Worm (Caenorhabditis elegans) whole organism, L2 larva: Measurements from ENCODE around the gene smg-3.

Experiments
- F13H6.1 ChIP-seq: sonication (generic microtip); optimal IDR thresholded peaks from 2 replicates; lab custom pipeline; 2016; ENCODE audit warnings: missing genetic modification characterization, missing compliant biosample characterization
- fos-1 ChIP-seq: fragments of 150-350 bp; optimal IDR thresholded peaks from 2 replicates; lab custom pipeline; 2014; ENCODE audit warnings: missing biosample characterization, missing genetic modification characterization
- lin-39 ChIP-seq: fragments of 150-350 bp; optimal IDR thresholded peaks from 2 replicates; lab custom pipeline; 2014; ENCODE audit warnings: missing biosample characterization, missing genetic modification reagents, missing genetic modification characterization
- lsy-2 ChIP-seq, 2 experiments: fragments of 150-350 bp in 1 of 2; sonication (generic microtip) in 1 of 2; optimal IDR thresholded peaks; 2 replicates each; lab custom pipeline; 2014 to 2017; ENCODE audit warnings: missing biosample characterization in 2 of 2, missing genetic modification characterization in 2 of 2
- nhr-23 ChIP-seq: fragments of 150-350 bp; optimal IDR thresholded peaks from 2 replicates; lab custom pipeline; 2014; ENCODE audit warnings: missing biosample characterization, missing genetic modification reagents, missing genetic modification characterization
- nhr-77 ChIP-seq: fragments of 150-350 bp; optimal IDR thresholded peaks from 2 replicates; lab custom pipeline; 2014; ENCODE audit warnings: missing biosample characterization, missing genetic modification characterization
- unc-55 ChIP-seq: fragments of 150-350 bp; sonication (generic microtip); optimal IDR thresholded peaks from 3 replicates; lab custom pipeline; 2014; ENCODE audit warnings: missing biosample characterization, missing genetic modification reagents, missing genetic modification characterization
- ztf-4 ChIP-seq: fragments of 150-350 bp; optimal IDR thresholded peaks from 2 replicates; lab custom pipeline; 2014; ENCODE audit warnings: missing biosample characterization, missing genetic modification characterization

DNA sequence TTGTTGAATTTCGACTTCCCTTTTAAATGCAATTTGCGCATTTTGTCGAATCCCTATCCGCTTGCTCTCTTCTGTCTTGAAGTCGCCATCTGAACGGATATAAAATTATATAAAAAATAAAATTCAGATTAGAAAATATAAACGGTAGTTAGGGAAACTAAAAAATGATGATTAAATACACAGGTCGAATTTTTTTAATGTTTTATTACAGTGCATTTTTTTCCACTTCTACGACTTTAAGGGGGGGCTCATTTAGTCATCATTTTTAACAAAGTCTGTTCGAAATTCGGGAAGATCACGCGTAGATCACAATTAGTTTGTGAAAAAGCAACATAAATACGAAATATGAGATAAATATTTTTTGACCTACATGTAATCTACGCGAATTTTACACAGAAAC is 30.0 kb downstream of the smg-3 start, which contains the start of gene Y73B6BL.14:
- no peak for TF ChIP-seq nhr-23 (tag; lab: Kevin White, UChicago)
- TF ChIP-seq lsy-2 (tag; optimal IDR thresholded peaks at IDR 0.05; lab: Kevin White, UChicago): no peak
- TF ChIP-seq F13H6.1 (tag; lab: Kevin White, UChicago): no peak
- no peak for TF ChIP-seq ztf-4
- TF ChIP-seq fos-1 (tag; lab: Kevin White, UChicago): no peak
- TF ChIP-seq nhr-77 (tag; lab: Kevin White, UChicago): no peak
- TF ChIP-seq lin-39: no peak
- no peak for TF ChIP-seq unc-55 (GFP tag; lab: Kevin White, UChicago)
